Fruit fly (Drosophila melanogaster) Kc167 (cell line): ENCODE results near the gene Bdp1.

Experiments
- Myc ChIP-seq: fragments of >200 bp; optimal IDR thresholded peaks from 2 replicates; lab custom pipeline; 2017; ENCODE audit warnings: missing external identifiers
- Sin3A ChIP-seq: fragments of >200 bp; optimal IDR thresholded peaks from 2 replicates; lab custom pipeline; 2018; ENCODE audit warnings: missing external identifiers
- h ChIP-seq: fragments of >200 bp; optimal IDR thresholded peaks from 3 replicates; lab custom pipeline; 2018; ENCODE audit warnings: missing external identifiers
- insv ChIP-seq: fragments of >200 bp; optimal IDR thresholded peaks from 3 replicates; lab custom pipeline; 2018; ENCODE audit warnings: missing external identifiers
- psq ChIP-seq: fragments of >200 bp; optimal IDR thresholded peaks from 2 replicates; lab custom pipeline; 2017; ENCODE audit warnings: missing external identifiers
- ttk ChIP-seq: sonication (Bioruptor generic); optimal IDR thresholded peaks from 2 replicates; lab custom pipeline; 2017; ENCODE audit warnings: missing external identifiers

The Bdp1 gene

DNA sequence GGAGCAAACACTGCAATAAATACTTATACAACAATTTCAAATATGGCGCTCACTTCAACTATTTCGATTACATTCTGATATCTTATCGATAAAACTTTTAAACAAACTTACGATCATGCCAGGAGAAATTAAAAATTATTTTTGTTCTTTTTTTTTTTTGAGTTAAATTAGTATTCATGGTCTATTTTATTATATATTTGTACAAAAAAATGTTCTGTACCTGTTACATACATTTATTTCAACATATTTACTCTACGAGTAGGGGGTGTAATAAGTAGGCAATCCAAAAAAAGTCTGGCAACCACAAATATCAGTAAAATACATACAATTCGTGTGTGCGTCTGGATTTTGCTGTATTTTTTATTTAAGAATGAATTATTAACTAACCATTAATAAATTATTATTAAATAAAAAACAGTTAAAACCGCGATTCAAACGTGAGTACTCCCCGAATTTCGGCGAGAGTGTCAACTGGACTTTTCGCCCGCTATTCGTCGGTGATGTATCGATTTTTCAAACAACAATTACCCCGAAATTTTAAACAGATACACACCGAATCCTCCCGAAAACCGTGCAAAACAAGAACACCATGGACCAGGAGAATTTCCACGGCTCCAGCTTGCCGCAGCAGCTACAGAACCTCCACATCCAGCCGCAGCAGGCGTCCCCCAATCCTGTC lies 8.8 kb upstream of the Bdp1 start, which contains the start of gene loqs:
TSS of gene loqs (plus strand) at position 302 of the 679 bp plus-strand sequence.
- TF ChIP-seq h (lab: Kevin White, UChicago) (no peak), Myc (lab: Kevin White, UChicago) (no peak), Sin3A (lab: Kevin White, UChicago) (no peak), insv (lab: Kevin White, UChicago) (no peak), ttk (no peak), psq (lab: Kevin White, UChicago) (no peak)

DNA sequence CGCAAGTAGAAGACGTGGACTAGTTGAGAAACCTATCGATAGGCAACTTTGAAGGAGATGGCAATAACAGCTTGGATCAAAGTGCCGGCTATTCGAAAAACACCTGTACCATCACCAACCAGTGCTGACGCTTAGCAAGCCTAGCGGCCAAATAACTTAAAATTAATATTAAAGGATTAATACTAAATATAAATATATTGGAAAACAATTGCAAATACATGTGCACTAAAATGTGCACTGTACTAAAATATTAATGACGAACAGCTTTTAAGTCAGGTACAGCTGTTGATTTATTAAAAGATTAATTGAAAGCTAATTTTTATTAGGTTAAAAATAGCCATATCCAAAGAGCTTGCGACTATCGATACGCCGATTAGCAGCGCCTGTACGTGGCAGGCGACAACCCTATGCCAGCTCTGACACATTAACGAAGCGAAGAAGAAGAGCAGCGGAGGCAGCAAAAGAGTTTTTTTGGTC lies 4.8 kb upstream of the Bdp1 start, which contains the start of the genes CG9302 and beta'COP:
TSS of gene CG9302 (minus strand) at position 51 of the 477 bp plus-strand sequence.
TSS of gene beta'COP (plus strand) at position 415 of the 477 bp plus-strand sequence.
- no peak for TF ChIP-seq psq (lab: Kevin White, UChicago)
- TF ChIP-seq insv (lab: Kevin White, UChicago), result no peak
- peak; percentile 51 for TF ChIP-seq Sin3A (lab: Kevin White, UChicago)

dm6 chr2L:13376086-13376485 lies 2.4 kb upstream of the Bdp1 start:
- no peak for TF ChIP-seq Myc (lab: Kevin White, UChicago)
- TF ChIP-seq h (lab: Kevin White, UChicago), result no peak
- TF ChIP-seq psq (lab: Kevin White, UChicago), result no peak
- TF ChIP-seq ttk, result no peak
- no peak for TF ChIP-seq insv (lab: Kevin White, UChicago)
- no peak for TF ChIP-seq Sin3A (lab: Kevin White, UChicago)

dm6 chr2L:13370762-13371161 lies 2.9 kb downstream of the Bdp1 start, which contains the start of gene ND-B22:
Gene ND-B22, minus strand, starts transcription at chr2L:13371110.
- no peak for TF ChIP-seq psq (lab: Kevin White, UChicago)
- TF ChIP-seq insv (lab: Kevin White, UChicago), result no peak
- no peak for TF ChIP-seq ttk
- TF ChIP-seq Sin3A (lab: Kevin White, UChicago), result no peak
- TF ChIP-seq Myc (lab: Kevin White, UChicago), result no peak
- no peak for TF ChIP-seq h (lab: Kevin White, UChicago)

- TF ChIP-seq ttk (no peak), h (lab: Kevin White, UChicago) (no peak), psq (lab: Kevin White, UChicago) (no peak), Myc (lab: Kevin White, UChicago) (no peak), Sin3A (lab: Kevin White, UChicago) (no peak), insv (lab: Kevin White, UChicago) (no peak)
Observed at dm6 chr2L:13368940-13369339, 4.8 kb downstream of the Bdp1 start, which contains the start of gene CG31855. Gene CG31855, plus strand, starts transcription at chr2L:13369204.

DNA sequence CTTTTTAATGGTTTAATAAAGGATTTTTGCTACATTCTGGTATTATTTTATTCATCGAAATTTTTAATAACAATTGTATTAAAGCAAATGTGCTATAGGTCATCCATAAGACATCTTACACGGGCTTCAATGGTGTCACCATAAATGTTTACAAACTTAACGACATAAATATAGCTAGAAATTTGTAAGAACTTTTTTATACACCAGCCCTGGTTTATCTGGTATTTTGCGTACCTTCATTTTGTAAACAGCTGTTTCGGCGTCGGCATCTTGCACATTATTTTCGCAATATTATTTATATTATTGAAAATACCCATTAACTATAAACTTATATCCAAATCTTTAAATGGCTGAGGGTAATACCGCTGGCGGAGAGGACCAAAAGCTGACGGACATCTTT lies 6.3 kb downstream of the Bdp1 start, which contains the start of gene Tap42:
TSS of gene Tap42 (plus strand) at position 240 of the 400 bp plus-strand sequence.
- TF ChIP-seq insv (lab: Kevin White, UChicago), result no peak
- TF ChIP-seq Sin3A (lab: Kevin White, UChicago), result no peak
- TF ChIP-seq psq (lab: Kevin White, UChicago), result no peak
- no peak for TF ChIP-seq h (lab: Kevin White, UChicago)
- TF ChIP-seq Myc (lab: Kevin White, UChicago), result no peak
- TF ChIP-seq ttk, result no peak

- no peak for TF ChIP-seq insv (lab: Kevin White, UChicago)
- TF ChIP-seq Sin3A (lab: Kevin White, UChicago), result no peak
- no peak for TF ChIP-seq Myc (lab: Kevin White, UChicago)
- TF ChIP-seq h (lab: Kevin White, UChicago), result no peak
Observed at dm6 chr2L:13366109-13366747, 7.5 kb downstream of the Bdp1 start, which contains the start of the genes Nnp-1 and Grx3. Gene Nnp-1, minus strand, starts transcription at chr2L:13366189. Gene Grx3, plus strand, starts transcription at chr2L:13366447.

DNA sequence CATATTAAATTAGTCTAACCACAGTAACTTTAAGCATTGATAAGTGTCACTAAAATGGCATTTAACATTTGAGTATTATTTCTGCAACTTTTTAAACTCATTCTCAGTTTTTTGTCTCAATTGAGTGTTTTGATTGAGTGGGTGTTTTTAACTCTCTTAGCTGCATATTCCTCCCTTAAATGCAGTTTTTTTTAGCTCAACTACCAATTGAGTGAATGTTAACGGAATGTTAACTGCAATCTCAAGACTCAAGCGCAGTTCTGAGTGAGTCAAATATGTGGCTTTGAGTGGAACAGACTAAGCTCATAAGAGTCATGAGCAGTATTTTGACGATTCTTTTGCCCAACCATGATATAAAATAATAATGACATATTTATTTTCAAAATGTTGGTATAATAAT lies 10.7 kb downstream of the Bdp1 start:
- no peak for TF ChIP-seq insv (lab: Kevin White, UChicago)
- no peak for TF ChIP-seq h (lab: Kevin White, UChicago)
- TF ChIP-seq psq (lab: Kevin White, UChicago), result no peak
- TF ChIP-seq Sin3A (lab: Kevin White, UChicago), result no peak
- TF ChIP-seq Myc (lab: Kevin White, UChicago), result no peak
- TF ChIP-seq ttk, result no peak

- TF ChIP-seq insv (lab: Kevin White, UChicago) (no peak), h (lab: Kevin White, UChicago) (no peak), Sin3A (lab: Kevin White, UChicago) (no peak), Myc (lab: Kevin White, UChicago) (no peak), psq (lab: Kevin White, UChicago) (no peak), ttk (no peak)
Observed at dm6 chr2L:13361465-13361864, 12.2 kb downstream of the Bdp1 start, which contains the start of gene CG9377. Gene CG9377, minus strand, starts transcription at chr2L:13361565.

DNA sequence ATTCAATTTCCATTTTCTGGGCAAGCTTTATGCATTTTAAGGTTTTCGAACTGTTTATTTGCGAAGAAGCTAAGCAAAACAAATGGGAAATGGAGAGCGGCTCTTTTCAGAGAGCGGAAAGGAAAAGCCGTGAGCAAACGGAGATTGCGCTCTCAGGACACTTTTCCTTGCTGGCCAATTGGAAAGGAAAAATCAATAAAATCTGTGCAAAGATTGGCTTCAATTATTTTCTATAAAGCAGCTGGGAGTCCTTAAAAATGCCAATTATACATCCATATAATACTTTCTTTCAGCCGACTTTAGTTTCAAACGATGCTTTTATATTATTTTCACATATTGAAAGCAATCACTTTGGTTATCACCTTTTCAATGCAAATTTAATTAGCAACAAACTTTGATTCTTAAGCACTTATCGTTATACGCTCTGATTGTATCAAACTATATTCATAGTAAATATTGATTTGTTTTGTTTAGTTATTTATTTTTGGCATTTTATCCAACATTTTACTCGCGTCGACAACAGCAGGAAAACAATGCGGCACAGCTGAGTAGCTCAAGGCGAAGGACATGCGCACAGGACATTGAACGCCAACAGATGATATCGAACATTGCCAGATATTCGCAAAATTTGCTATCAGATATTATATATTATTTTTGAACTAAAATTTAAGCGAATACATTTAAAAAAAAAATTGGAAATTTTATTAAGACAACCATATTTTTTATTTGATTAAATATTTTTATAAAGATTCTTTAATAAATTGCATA lies 18.9 kb downstream of the Bdp1 start, which contains the start of gene CG9395:
TSS of gene CG9395 (minus strand) at position 494 of the 768 bp plus-strand sequence.
- no peak for TF ChIP-seq psq (lab: Kevin White, UChicago)
- TF ChIP-seq h (lab: Kevin White, UChicago), result no peak
- no peak for TF ChIP-seq Sin3A (lab: Kevin White, UChicago)
- no peak for TF ChIP-seq ttk
- TF ChIP-seq Myc (lab: Kevin White, UChicago), result no peak
- TF ChIP-seq insv (lab: Kevin White, UChicago), result no peak
